Fruit fly (Drosophila melanogaster): ENCODE results near the gene jvl.

The jvl gene

DNA sequence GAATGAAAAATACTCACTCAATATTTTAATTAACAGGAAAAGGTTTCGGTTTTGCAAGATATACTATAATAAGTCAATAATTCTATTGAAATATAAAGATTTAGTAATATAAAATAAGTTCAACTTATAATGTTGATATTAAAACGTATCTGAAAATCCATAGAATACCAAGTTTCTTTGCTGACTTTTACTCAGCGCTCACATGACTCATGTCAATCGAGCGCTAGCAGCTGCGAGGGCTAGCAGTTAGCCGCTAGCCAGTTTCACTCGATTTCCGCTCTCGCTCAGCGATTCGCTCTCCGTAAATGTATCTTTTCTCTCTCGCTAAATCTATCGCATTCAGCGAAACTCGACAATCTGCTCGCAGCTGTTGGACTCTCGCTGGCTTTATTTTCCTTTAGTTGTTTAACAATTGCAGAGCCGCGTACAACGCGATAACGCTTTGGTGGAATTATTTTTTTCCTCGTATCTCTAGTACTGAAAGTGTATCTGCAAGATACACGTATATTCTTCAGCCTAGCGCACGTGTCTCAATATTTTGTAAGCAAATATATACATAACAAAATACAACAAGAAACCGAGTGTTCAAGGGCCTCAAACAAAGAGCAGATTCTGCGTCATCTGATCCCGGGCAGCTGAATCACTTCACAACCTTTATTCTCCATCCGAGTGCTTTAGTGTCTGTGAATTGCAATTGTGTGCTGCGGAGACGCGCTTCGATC is 7.9 kb downstream of the jvl start (continued):
- TF ChIP-seq pan (optimal IDR thresholded peaks at IDR 0.05), result no peak
- peak in 1 of 2 experiments; percentile 46 for TF ChIP-seq pan (GFP tag; optimal IDR thresholded peaks at IDR 0.05 in 1 of 2, IDR thresholded peaks at IDR 0.05 in 1 of 2)
- TF ChIP-seq prd (optimal IDR thresholded peaks at IDR 0.05), result no peak
- TF ChIP-seq prd (GFP tag; IDR thresholded peaks at IDR 0.05), result no peak
- TF ChIP-seq tin (GFP tag; optimal IDR thresholded peaks at IDR 0.05), result peak; percentile 15
- no peak for TF ChIP-seq CG3847 (GFP tag; IDR thresholded peaks at IDR 0.05)
- TF ChIP-seq CG18619 (GFP tag; optimal IDR thresholded peaks at IDR 0.05), result peak; percentile 71
- no peak; the same call in 2 of the 3 replicates for TF ChIP-seq row (GFP tag; IDR thresholded peaks at IDR 0.05)
- TF ChIP-seq CG14667 (GFP tag; IDR thresholded peaks at IDR 0.05), result no peak
- TF ChIP-seq CG7963 (GFP tag; IDR thresholded peaks at IDR 0.05; ENCODE audit: partially characterized antibody), result no peak
- peak; percentile 74 for TF ChIP-seq eyg (GFP tag; optimal IDR thresholded peaks at IDR 0.05)
- peak; percentile 76 for TF ChIP-seq CG5180 (GFP tag; optimal IDR thresholded peaks at IDR 0.05)
- peak; percentile 85 for TF ChIP-seq PHDP (tag; optimal IDR thresholded peaks at IDR 0.05)
- TF ChIP-seq Adf1 (GFP tag; IDR thresholded peaks at IDR 0.05), result peak; percentile 58; the same call in 1 of the 2 replicates
- TF ChIP-seq CG14014 (GFP tag; IDR thresholded peaks at IDR 0.05), result peak; percentile 64; the same call in 1 of the 2 replicates
- peak; percentile 76; the same call in 2 of the 3 replicates for TF ChIP-seq CG11695 (GFP tag; IDR thresholded peaks at IDR 0.05)
- 0 out of 2 replicates have a peak, but pooled peaks have one; percentile 15 for TF ChIP-seq CG31224 (GFP tag; IDR thresholded peaks at IDR 0.05)
- peak; percentile 6 for TF ChIP-seq CG10654 (GFP tag; optimal IDR thresholded peaks at IDR 0.05)
- TF ChIP-seq CTCF (GFP tag; optimal IDR thresholded peaks at IDR 0.05), result peak; percentile 8
- TF ChIP-seq h (optimal IDR thresholded peaks at IDR 0.05), result no peak
- peak in 1 of 2 experiments; percentile 22 for TF ChIP-seq tll (GFP tag; optimal IDR thresholded peaks at IDR 0.05)
- TF ChIP-seq CG7928 (GFP tag; optimal IDR thresholded peaks at IDR 0.05), result peak; percentile 46
- TF ChIP-seq Dp (GFP tag; optimal IDR thresholded peaks at IDR 0.05), result no peak
- peak; percentile 100 for TF ChIP-seq Jarid2 (GFP tag; optimal IDR thresholded peaks at IDR 0.05)
- TF ChIP-seq Abd-B (GFP tag; optimal IDR thresholded peaks at IDR 0.05), result no peak
- TF ChIP-seq mirr (GFP tag; optimal IDR thresholded peaks at IDR 0.05), result peak; percentile 93
- TF ChIP-seq Sox102F (GFP tag; optimal IDR thresholded peaks at IDR 0.05), result peak; percentile 48
- no peak for TF ChIP-seq CG10565 (GFP tag; optimal IDR thresholded peaks at IDR 0.05)
- TF ChIP-seq CG7745 (tag; optimal IDR thresholded peaks at IDR 0.05), result peak; percentile 32
- no peak for TF ChIP-seq CG32772 (GFP tag; IDR thresholded peaks at IDR 0.05)
- no peak for TF ChIP-seq cad (GFP tag; optimal IDR thresholded peaks at IDR 0.05)
- TF ChIP-seq grau (tag; optimal IDR thresholded peaks at IDR 0.05), result peak; percentile 62
- TF ChIP-seq CG31441 (GFP tag; IDR thresholded peaks at IDR 0.05), result peak; percentile 57; the same call in 1 of the 2 replicates
- peak; percentile 86 for TF ChIP-seq Hey (tag; optimal IDR thresholded peaks at IDR 0.05)
- peak; percentile 78 for TF ChIP-seq CG15696 (tag; optimal IDR thresholded peaks at IDR 0.05)
- no peak for TF ChIP-seq CG16779 (GFP tag; IDR thresholded peaks at IDR 0.05)
- TF ChIP-seq Antp (GFP tag; optimal IDR thresholded peaks at IDR 0.05), result no peak
- peak; percentile 66; the same call in 1 of the 2 replicates for TF ChIP-seq vvl (GFP tag; IDR thresholded peaks at IDR 0.05)
- no peak for TF ChIP-seq jigr1 (GFP tag; IDR thresholded peaks at IDR 0.05)
- peak; percentile 85 for TF ChIP-seq schlank (tag; optimal IDR thresholded peaks at IDR 0.05)
- peak; percentile 83 for TF ChIP-seq odd (GFP tag; optimal IDR thresholded peaks at IDR 0.05)
- TF ChIP-seq yki (optimal IDR thresholded peaks at IDR 0.05), result peak; percentile 92
- no peak for TF ChIP-seq D (optimal IDR thresholded peaks at IDR 0.05)
- peak; percentile 72 for TF ChIP-seq D (GFP tag; optimal IDR thresholded peaks at IDR 0.05)
- TF ChIP-seq CG8478 (optimal IDR thresholded peaks at IDR 0.05), result no peak
- TF ChIP-seq Side (GFP tag; optimal IDR thresholded peaks at IDR 0.05), result peak; percentile 62
- peak; percentile 50 for TF ChIP-seq CG12744 (GFP tag; optimal IDR thresholded peaks at IDR 0.05)

Data from whole organism, embryonic.